Fruit fly (Drosophila melanogaster) whole organism, adult: ENCODE measurements around the gene CG13308.
A peak's percentile ranks its signal among the peaks of the same experiment; 100 is the strongest.

Source experiments
- CG11617 ChIP-seq: fragments of 200-800 bp; sonication (Bioruptor generic); optimal IDR thresholded peaks from 2 replicates; lab custom pipeline; 2017; ENCODE audit warnings: mild to moderate bottlenecking, missing biosample characterization, missing genetic modification reagents, missing genetic modification characterization
- CG12768 ChIP-seq: fragments of 200-800 bp; sonication (Bioruptor generic); optimal IDR thresholded peaks from 2 replicates; lab custom pipeline; 2017; ENCODE audit warnings: missing biosample characterization, missing genetic modification characterization, mild to moderate bottlenecking, moderate library complexity, missing genetic modification reagents
- CG14711 ChIP-seq: fragments of 200-800 bp; sonication (Bioruptor generic); optimal IDR thresholded peaks from 2 replicates; lab custom pipeline; 2018; ENCODE audit warnings: missing biosample characterization, mild to moderate bottlenecking, missing genetic modification characterization, moderate library complexity
- CG1620 ChIP-seq: fragments of 200-800 bp; sonication (Bioruptor generic); optimal IDR thresholded peaks from 2 replicates; lab custom pipeline; 2016; ENCODE audit warnings: missing biosample characterization, missing genetic modification characterization
- CG33017 ChIP-seq: fragments of 200-800 bp; sonication (Bioruptor generic); optimal IDR thresholded peaks from 2 replicates; lab custom pipeline; 2018; ENCODE audit warnings: missing biosample characterization, mild to moderate bottlenecking, missing genetic modification characterization, moderate library complexity
- CG5204 ChIP-seq: fragments of 200-800 bp; sonication (Bioruptor generic); optimal IDR thresholded peaks from 2 replicates; lab custom pipeline; 2016; ENCODE audit warnings: missing biosample characterization, missing genetic modification characterization
- CG7045 ChIP-seq: fragments of 200-800 bp; sonication (Bioruptor generic); optimal IDR thresholded peaks from 2 replicates; lab custom pipeline; 2017; ENCODE audit warnings: missing biosample characterization, mild to moderate bottlenecking, missing genetic modification characterization
- CG7101 ChIP-seq: fragments of 200-800 bp; sonication (Bioruptor generic); optimal IDR thresholded peaks from 2 replicates; lab custom pipeline; 2018; ENCODE audit warnings: missing biosample characterization, mild to moderate bottlenecking, missing genetic modification characterization, moderate library complexity
- Clk ChIP-seq: fragments of 200-800 bp; sonication (Bioruptor generic); optimal IDR thresholded peaks from 2 replicates; lab custom pipeline; 2017; ENCODE audit warnings: missing biosample characterization, missing genetic modification characterization
- Crg-1 ChIP-seq: fragments of 200-800 bp; sonication (Bioruptor generic); optimal IDR thresholded peaks from 2 replicates; lab custom pipeline; 2016; ENCODE audit warnings: missing biosample characterization, missing genetic modification characterization
- Hr96 ChIP-seq: fragments of 200-800 bp; sonication (Bioruptor generic); optimal IDR thresholded peaks from 2 replicates; lab custom pipeline; 2016; ENCODE audit warnings: missing biosample characterization, missing genetic modification characterization
- bab1 ChIP-seq: fragments of 200-800 bp; sonication (Bioruptor generic); optimal IDR thresholded peaks from 3 replicates; lab custom pipeline; 2019; ENCODE audit warnings: missing biosample characterization, mild to moderate bottlenecking, missing genetic modification characterization, moderate library complexity
- cic ChIP-seq: fragments of 200-800 bp; sonication (Bioruptor generic); optimal IDR thresholded peaks from 2 replicates; lab custom pipeline; 2017; ENCODE audit warnings: missing biosample characterization, mild to moderate bottlenecking, missing genetic modification characterization, moderate library complexity
- kay ChIP-seq: fragments of 200-800 bp; sonication (Bioruptor generic); peaks from one replicate; lab custom pipeline; 2016; ENCODE audit warnings: missing biosample characterization, missing genetic modification characterization, borderline replicate concordance
- ovo ChIP-seq: fragments of 200-800 bp; sonication (Bioruptor generic); optimal IDR thresholded peaks from 2 replicates; lab custom pipeline; 2016; ENCODE audit warnings: missing biosample characterization, missing genetic modification characterization
- pad ChIP-seq: fragments of 200-800 bp; sonication (Bioruptor generic); optimal IDR thresholded peaks from 3 replicates; lab custom pipeline; 2017; ENCODE audit warnings: missing biosample characterization, missing genetic modification characterization, mild to moderate bottlenecking, moderate library complexity, missing genetic modification reagents
- tj ChIP-seq: fragments of 200-800 bp; sonication (Bioruptor generic); optimal IDR thresholded peaks from 3 replicates; lab custom pipeline; 2017; ENCODE audit warnings: missing biosample characterization, mild to moderate bottlenecking, missing genetic modification characterization, moderate library complexity
- toe ChIP-seq: fragments of 200-800 bp; sonication (Bioruptor generic); optimal IDR thresholded peaks from 2 replicates; lab custom pipeline; 2016; ENCODE audit warnings: missing biosample characterization, missing genetic modification characterization

CG13308 gene

DNA sequence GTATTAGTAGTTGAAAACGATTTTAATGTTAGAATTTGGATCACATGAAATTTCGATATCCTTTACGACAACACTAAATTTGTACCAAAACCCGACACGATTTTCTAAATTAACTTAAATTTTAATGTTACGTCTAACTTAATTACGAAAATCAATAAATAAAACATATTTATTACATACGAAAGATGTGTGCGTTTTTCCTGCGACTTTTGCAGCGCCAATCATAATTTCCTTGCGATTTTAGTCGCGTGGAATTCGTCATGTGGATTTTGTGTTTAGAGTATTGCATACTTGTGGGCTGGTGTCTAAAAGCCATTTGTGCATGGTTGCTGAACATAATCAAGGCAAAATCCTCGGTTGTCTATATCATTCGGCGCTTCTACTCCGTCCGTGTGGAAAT is 9.8 kb upstream of the CG13308 start:
- TF ChIP-seq kay (GFP tag; lab: Kevin White, UChicago) (peak; percentile 92), CG1620 (GFP tag; lab: Kevin White, UChicago) (no peak), CG12768 (GFP tag; lab: Kevin White, UChicago) (no peak), pad (no peak), Clk (GFP tag; lab: Kevin White, UChicago) (no peak), bab1 (GFP tag; lab: Kevin White, UChicago) (peak; percentile 3), CG7045 (GFP tag; lab: Kevin White, UChicago) (no peak)

DNA sequence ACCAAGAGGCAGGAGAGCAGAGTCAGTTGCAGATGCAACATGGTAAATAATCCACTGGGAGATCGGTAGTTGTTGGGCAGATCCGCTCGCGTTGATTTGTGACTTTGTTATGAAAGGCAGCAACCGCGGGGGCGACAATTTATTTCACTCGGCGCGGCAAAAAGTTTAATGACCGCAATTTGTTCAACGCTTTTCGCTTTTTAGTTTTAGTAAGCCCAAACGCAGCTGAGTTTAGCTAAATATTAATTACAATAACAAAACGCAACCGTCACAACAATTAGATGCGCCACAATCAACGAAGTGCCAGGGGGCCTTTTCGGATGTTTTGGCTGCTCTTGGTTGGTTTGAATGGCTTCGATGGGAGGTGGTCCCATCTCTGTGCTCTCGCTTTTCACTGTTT is 7.9 kb upstream of the CG13308 start, which contains the start of gene CG13310:
CG13310 (minus strand) TSS at position 101 of the 400 bp plus-strand sequence.
- TF ChIP-seq CG5204 (GFP tag; lab: Kevin White, UChicago) (no peak), CG14711 (tag; lab: Kevin White, UChicago) (no peak), cic (no peak), Hr96 (GFP tag; lab: Kevin White, UChicago) (no peak), tj (GFP tag; lab: Kevin White, UChicago) (no peak)

DNA sequence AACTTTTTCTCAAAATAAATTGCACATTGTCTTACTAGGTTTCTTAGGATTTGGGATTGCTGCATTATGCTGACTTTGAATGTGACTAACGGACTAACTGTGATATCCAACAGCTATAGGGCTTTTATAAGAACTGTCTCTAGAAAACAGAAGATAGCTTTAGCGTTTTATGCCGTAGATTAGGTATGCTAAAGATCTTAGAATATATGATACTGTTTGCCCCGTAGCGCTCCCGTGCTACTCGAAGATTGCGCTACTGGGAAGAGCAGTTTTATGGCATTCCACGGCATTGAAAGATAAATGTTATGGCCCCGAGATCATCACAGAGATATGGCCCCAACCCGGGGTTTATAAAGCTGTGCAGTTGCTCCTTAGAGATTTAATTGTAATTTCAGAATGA is 6.3 kb upstream of the CG13308 start, which contains the start of the genes CG13311 and CG34426:
CG13311 (minus strand) TSS at position 101 of the 400 bp plus-strand sequence.
CG34426 (plus strand) TSS at position 400 of the 400 bp plus-strand sequence.
- peak; percentile 4 for TF ChIP-seq cic
- no peak for TF ChIP-seq Hr96 (GFP tag; lab: Kevin White, UChicago)

DNA sequence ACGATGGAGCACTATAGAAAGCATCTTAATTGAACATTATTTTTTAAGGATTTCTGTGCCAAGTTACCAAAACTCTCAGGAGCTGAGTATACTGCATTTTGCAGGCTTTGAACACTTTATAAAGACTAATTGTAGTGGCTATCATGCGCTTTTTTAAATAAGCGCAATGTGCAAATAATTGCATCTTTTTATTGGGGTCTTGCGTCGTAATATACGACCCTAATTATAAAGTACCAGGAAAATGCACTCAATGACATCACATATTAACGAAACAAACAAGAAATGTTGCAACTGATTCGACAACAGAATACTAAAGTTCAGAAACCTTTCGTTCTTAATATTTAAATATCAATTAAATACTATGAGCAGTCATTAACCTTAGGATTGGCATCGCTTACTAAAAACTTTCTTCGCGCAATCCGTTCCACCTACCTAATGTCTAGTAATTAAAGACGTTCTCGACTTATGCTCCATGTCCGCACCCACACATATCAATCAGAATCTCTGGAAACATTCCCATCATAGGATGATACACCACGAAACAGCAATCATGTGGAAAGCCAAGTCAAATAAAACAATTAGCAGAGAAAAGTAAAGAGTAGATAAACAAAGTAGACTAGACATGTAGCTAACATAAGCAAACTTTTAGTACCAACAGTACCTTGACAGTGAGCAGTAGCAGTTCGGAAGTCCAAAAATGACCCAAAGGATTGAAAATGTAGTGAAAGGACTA is 4.1 kb upstream of the CG13308 start, which contains the start of the genes CG32023 and CG34427:
CG32023 (minus strand) TSS at position 101 of the 733 bp plus-strand sequence.
CG34427 (plus strand) TSS at position 683 of the 733 bp plus-strand sequence.
- TF ChIP-seq CG11617 (no peak), kay (GFP tag; lab: Kevin White, UChicago) (peak; percentile 47)

DNA sequence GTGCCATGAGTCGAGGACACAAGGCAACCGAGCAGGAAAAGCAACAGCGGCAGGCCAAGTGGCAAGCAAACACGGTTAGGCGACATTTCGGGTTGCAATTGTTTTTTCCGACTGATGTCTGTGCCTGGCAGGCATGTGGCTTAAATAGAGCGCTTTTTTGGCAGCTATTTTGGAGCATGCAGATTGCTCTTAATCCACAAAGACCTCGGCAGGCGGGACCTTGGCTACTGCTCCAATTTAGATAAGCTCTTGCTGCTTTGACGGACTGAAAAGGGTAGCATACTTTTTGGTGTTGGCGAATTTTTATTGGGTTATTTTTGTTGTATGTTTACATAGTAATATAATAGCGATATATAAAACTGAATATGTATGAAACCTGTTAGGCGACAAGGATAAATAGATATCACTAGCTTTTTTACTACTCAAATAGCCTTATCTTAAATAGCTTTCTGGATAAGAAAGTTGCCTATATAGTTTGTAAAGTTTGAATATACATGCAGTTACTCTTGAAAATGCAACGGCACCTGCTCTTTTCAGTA is 1.2 kb upstream of the CG13308 start, which contains the start of the genes CG13312 and CG32024:
CG13312 (minus strand) TSS at position 101 of the 539 bp plus-strand sequence.
CG32024 (plus strand) TSS at position 489 of the 539 bp plus-strand sequence.
- TF ChIP-seq CG11617: no peak
- TF ChIP-seq CG33017 (tag; lab: Kevin White, UChicago): peak; percentile 31
- no peak for TF ChIP-seq ovo
- no peak for TF ChIP-seq Crg-1 (GFP tag; lab: Kevin White, UChicago)
- TF ChIP-seq CG7045 (GFP tag; lab: Kevin White, UChicago): no peak
- no peak for TF ChIP-seq CG12768 (GFP tag; lab: Kevin White, UChicago)

DNA sequence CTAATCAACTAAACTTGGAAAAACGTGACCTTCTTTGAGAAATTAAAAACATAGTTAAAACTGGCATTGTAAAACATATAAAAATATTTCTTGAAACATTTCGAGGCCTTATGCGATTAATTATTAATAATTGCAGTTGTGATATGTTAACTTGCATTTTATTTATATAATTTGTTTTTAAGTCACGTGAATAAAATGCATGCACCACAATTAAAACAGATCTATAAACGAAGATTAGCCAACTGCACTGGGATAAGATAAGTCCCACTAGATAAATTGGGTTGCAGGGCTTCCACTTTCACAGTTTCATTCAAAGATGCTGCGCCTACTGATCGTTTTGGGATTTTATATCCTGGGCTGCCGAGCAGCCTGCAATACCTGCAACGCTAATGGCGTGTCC is 1.8 kb downstream of the CG13308 start, which contains the start of gene CG13309:
CG13309 (plus strand) TSS at position 301 of the 400 bp plus-strand sequence.
- TF ChIP-seq CG14711 (tag; lab: Kevin White, UChicago) (no peak), CG7101 (tag; lab: Kevin White, UChicago) (no peak), cic (no peak), Crg-1 (GFP tag; lab: Kevin White, UChicago) (no peak), CG33017 (tag; lab: Kevin White, UChicago) (no peak), CG5204 (GFP tag; lab: Kevin White, UChicago) (no peak), Hr96 (GFP tag; lab: Kevin White, UChicago) (no peak), ovo (no peak), CG7045 (GFP tag; lab: Kevin White, UChicago) (no peak)

DNA sequence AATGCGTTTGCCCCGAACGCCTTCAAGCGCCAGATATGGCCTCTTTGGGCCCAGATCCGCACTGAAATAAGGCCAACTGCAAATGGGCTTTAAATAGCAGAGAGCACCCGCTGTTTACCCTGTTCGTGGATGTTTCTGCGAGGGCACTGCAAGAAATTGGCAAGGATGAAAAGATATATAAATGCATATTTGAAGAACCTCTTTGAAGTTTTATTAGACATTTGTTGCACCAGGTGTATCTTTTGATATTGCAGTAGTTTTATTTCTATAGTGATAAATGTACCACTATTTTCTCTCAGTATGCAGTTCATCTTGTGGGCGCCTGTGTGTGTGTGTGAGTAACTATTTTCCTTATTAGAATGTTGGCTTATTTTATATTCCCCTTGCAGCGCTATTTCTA is 5.1 kb downstream of the CG13308 start:
- TF ChIP-seq Clk (GFP tag; lab: Kevin White, UChicago) (no peak), toe (peak; percentile 5), tj (GFP tag; lab: Kevin White, UChicago) (no peak), kay (GFP tag; lab: Kevin White, UChicago) (no peak)

DNA sequence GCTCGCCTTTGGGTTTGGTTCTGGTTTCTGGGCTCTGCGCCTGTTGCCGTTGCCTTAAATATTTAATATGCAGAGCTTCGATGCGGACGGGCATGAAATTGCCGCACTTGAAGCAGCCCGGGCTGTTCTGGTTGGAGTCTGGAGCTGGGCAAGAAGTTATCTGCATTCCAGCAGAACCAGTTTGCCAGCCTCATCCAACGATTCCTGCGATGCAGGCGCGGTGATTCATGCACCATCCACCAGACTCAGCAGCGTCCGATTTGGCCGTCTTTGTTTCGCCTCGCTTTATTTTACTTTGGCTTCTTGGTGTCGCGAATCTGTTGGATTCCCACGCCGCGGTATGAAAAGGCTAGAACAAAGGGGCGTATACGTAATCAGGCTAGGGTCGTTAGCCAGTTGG is 11.1 kb downstream of the CG13308 start:
- no peak for TF ChIP-seq CG14711 (tag; lab: Kevin White, UChicago)
- TF ChIP-seq CG11617: no peak
- TF ChIP-seq CG7045 (GFP tag; lab: Kevin White, UChicago): no peak
- no peak for TF ChIP-seq Clk (GFP tag; lab: Kevin White, UChicago)
- TF ChIP-seq bab1 (GFP tag; lab: Kevin White, UChicago): no peak
- no peak for TF ChIP-seq ovo
- no peak for TF ChIP-seq kay (GFP tag; lab: Kevin White, UChicago)
